Worm (Caenorhabditis elegans) whole organism, early embryonic: ENCODE data around the gene F40G12.7.

Source experiments
- ama-1 ChIP-seq: fragments of 150-350 bp; optimal IDR thresholded peaks from 2 replicates; lab custom pipeline; 2014
- ceh-36 ChIP-seq: sonication (generic microtip); optimal IDR thresholded peaks from 2 replicates; lab custom pipeline; 2016; ENCODE audit warnings: missing genetic modification characterization, inconsistent platforms, missing compliant biosample characterization
- flt-1 ChIP-seq: fragments of 200-800 bp; sonication (Bioruptor generic); IDR thresholded peaks from 2 replicates; pipeline ENCODE4 v1.3.6; 2022; ENCODE audit warnings: missing genetic modification characterization, missing compliant biosample characterization
- hmg-4 ChIP-seq: fragments of 200-800 bp; sonication (Bioruptor generic); optimal IDR thresholded peaks from 2 replicates; lab custom pipeline; 2018; ENCODE audit warnings: mild to moderate bottlenecking, missing genetic modification characterization, missing compliant biosample characterization

DNA sequence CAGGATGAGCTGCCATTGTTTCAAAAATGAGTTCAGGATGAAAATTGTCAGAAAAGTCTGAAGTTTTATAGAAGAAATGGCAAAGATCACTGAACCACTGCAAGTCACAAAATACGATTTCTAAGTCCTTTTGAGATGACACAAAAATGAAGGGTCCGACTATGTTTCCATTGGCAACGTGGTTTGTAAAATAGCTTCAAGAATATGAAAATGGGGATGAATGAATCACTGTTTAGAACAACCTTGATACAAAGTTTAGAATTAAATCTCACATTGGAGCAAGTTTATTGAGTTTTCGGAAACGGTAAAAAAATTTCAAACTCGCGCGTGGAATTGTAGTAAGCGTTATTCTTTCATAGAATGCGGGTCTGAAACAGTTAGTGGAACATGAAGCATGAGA, 36.7 kb downstream of the F40G12.7 start, which contains the start of gene ddn-3:
- TF ChIP-seq ama-1 (lab: Kevin White, UChicago) (no peak), hmg-4 (GFP tag; lab: Kevin White, UChicago) (no peak), flt-1 (GFP tag; lab: Robert Waterston, UW) (no peak), ceh-36 (no peak)
